Worm (Caenorhabditis elegans): ENCODE results near the gene Y39B6A.1.

ce11 chrV:19177070-19177469, 26.3 kb downstream of the Y39B6A.1 start:
- TF ChIP-seq nhr-237 (tag; optimal IDR thresholded peaks at IDR 0.05), result no peak
- no peak for TF ChIP-seq snpc-4 (tag; optimal IDR thresholded peaks at IDR 0.05)
- no peak for TF ChIP-seq skn-1 (tag; optimal IDR thresholded peaks at IDR 0.05)
- TF ChIP-seq nhr-28 (tag; optimal IDR thresholded peaks at IDR 0.05), result no peak
- TF ChIP-seq nhr-25 (tag; optimal IDR thresholded peaks at IDR 0.05), result no peak
- TF ChIP-seq nhr-12 (tag; optimal IDR thresholded peaks at IDR 0.05), result no peak

Data from whole organism, L3 larva.